Worm (Caenorhabditis elegans) whole organism, mixed stage, embryonic: ENCODE data around the gene srx-43.

Source experiments
- bed-3 ChIP-seq: fragments of 200-800 bp; sonication (Bioruptor generic); optimal IDR thresholded peaks from 3 replicates; lab custom pipeline; 2018; ENCODE audit warnings: mild to moderate bottlenecking, missing genetic modification characterization, moderate library complexity, missing compliant biosample characterization
- blmp-1 ChIP-seq: fragments of 150-350 bp; optimal IDR thresholded peaks from 2 replicates; lab custom pipeline; 2014; ENCODE audit warnings: missing biosample characterization, missing genetic modification characterization
- ceh-39 ChIP-seq: fragments of 150-350 bp; optimal IDR thresholded peaks from 2 replicates; lab custom pipeline; 2014; ENCODE audit warnings: missing biosample characterization, missing genetic modification characterization
- ceh-43 ChIP-seq: fragments of 200-800 bp; sonication (Bioruptor generic); optimal IDR thresholded peaks from 2 replicates; lab custom pipeline; 2018; ENCODE audit warnings: mild to moderate bottlenecking, missing genetic modification characterization, moderate library complexity, missing compliant biosample characterization
- ceh-83 ChIP-seq: fragments of 200-800 bp; sonication (Bioruptor generic); optimal IDR thresholded peaks from 2 replicates; lab custom pipeline; 2018; ENCODE audit warnings: mild to moderate bottlenecking, missing genetic modification characterization, missing compliant biosample characterization
- ces-1 ChIP-seq: fragments of 150-350 bp; optimal IDR thresholded peaks from 2 replicates; lab custom pipeline; 2014; ENCODE audit warnings: missing biosample characterization, missing genetic modification reagents, missing genetic modification characterization
- cnd-1 ChIP-seq: fragments of 200-800 bp; sonication (Bioruptor generic); optimal IDR thresholded peaks from 2 replicates; lab custom pipeline; 2018; ENCODE audit warnings: mild to moderate bottlenecking, missing genetic modification characterization, missing compliant biosample characterization
- drap-1 ChIP-seq: fragments of 200-800 bp; sonication (Bioruptor generic); optimal IDR thresholded peaks from 3 replicates; lab custom pipeline; 2018; ENCODE audit warnings: mild to moderate bottlenecking, missing genetic modification characterization, missing compliant biosample characterization
- elt-3 ChIP-seq: fragments of 150-350 bp; optimal IDR thresholded peaks from 2 replicates; lab custom pipeline; 2014; ENCODE audit warnings: missing biosample characterization, missing genetic modification characterization
- flh-1 ChIP-seq: fragments of 200-800 bp; sonication (Bioruptor generic); optimal IDR thresholded peaks from 2 replicates; lab custom pipeline; 2018; ENCODE audit warnings: mild to moderate bottlenecking, missing genetic modification characterization, moderate library complexity, missing compliant biosample characterization
- hlh-1 ChIP-seq: fragments of 150-350 bp; optimal IDR thresholded peaks from 2 replicates; lab custom pipeline; 2014; ENCODE audit warnings: missing biosample characterization, missing genetic modification reagents, missing genetic modification characterization
- lin-13 ChIP-seq: fragments of 150-350 bp; optimal IDR thresholded peaks from 2 replicates; lab custom pipeline; 2014; ENCODE audit warnings: missing biosample characterization, missing genetic modification characterization
- lin-32 ChIP-seq: fragments of 200-800 bp; sonication (Bioruptor generic); optimal IDR thresholded peaks from 2 replicates; lab custom pipeline; 2018; ENCODE audit warnings: mild to moderate bottlenecking, missing genetic modification characterization, missing compliant biosample characterization
- lsy-2 ChIP-seq: fragments of 150-350 bp; optimal IDR thresholded peaks from 2 replicates; lab custom pipeline; 2014; ENCODE audit warnings: missing biosample characterization, missing genetic modification characterization
- mab-5 ChIP-seq: fragments of 150-350 bp; optimal IDR thresholded peaks from 2 replicates; lab custom pipeline; 2014; ENCODE audit warnings: missing biosample characterization, missing genetic modification characterization
- mep-1 ChIP-seq: fragments of 150-350 bp; optimal IDR thresholded peaks from 2 replicates; lab custom pipeline; 2017; ENCODE audit warnings: missing biosample characterization, missing genetic modification reagents, missing genetic modification characterization, inconsistent platforms
- mls-2 ChIP-seq: sonication (generic microtip); optimal IDR thresholded peaks from 2 replicates; lab custom pipeline; 2016; ENCODE audit warnings: mild to moderate bottlenecking, missing genetic modification characterization, moderate library complexity, missing compliant biosample characterization
- nhr-12 ChIP-seq: fragments of 150-350 bp; optimal IDR thresholded peaks from 2 replicates; lab custom pipeline; 2014; ENCODE audit warnings: missing biosample characterization, missing genetic modification characterization
- nhr-2 ChIP-seq: fragments of 150-350 bp; optimal IDR thresholded peaks from 2 replicates; lab custom pipeline; 2014; ENCODE audit warnings: missing biosample characterization, missing genetic modification characterization
- nhr-237 ChIP-seq: fragments of 150-350 bp; optimal IDR thresholded peaks from 2 replicates; lab custom pipeline; 2014; ENCODE audit warnings: missing biosample characterization, missing genetic modification characterization
- nhr-28 ChIP-seq: fragments of 150-350 bp; optimal IDR thresholded peaks from 2 replicates; lab custom pipeline; 2014; ENCODE audit warnings: missing biosample characterization, missing genetic modification characterization
- nhr-76 ChIP-seq: sonication (generic microtip); optimal IDR thresholded peaks from 2 replicates; lab custom pipeline; 2017; ENCODE audit warnings: missing biosample characterization, missing genetic modification characterization
- pha-4 ChIP-seq: fragments of 150-350 bp; optimal IDR thresholded peaks from 2 replicates; lab custom pipeline; 2018; ENCODE audit warnings: missing biosample characterization, missing genetic modification reagents, missing genetic modification characterization
- sem-2 ChIP-seq: fragments of 200-800 bp; sonication (Bioruptor generic); optimal IDR thresholded peaks from 2 replicates; lab custom pipeline; 2018; ENCODE audit warnings: mild to moderate bottlenecking, missing genetic modification characterization, missing compliant biosample characterization
- snpc-4 ChIP-seq: fragments of 150-350 bp; optimal IDR thresholded peaks from 2 replicates; lab custom pipeline; 2014; ENCODE audit warnings: missing biosample characterization, missing genetic modification characterization
- tbx-8 ChIP-seq: fragments of 200-800 bp; sonication (Bioruptor generic); optimal IDR thresholded peaks from 2 replicates; lab custom pipeline; 2018; ENCODE audit warnings: mild to moderate bottlenecking, missing genetic modification characterization, moderate library complexity, missing compliant biosample characterization
- unc-120 ChIP-seq: sonication (generic microtip); optimal IDR thresholded peaks from 2 replicates; lab custom pipeline; 2017; ENCODE audit warnings: missing genetic modification characterization, missing compliant biosample characterization; ENCODE audit not compliant: poor library complexity, severe bottlenecking
- unc-39 ChIP-seq: fragments of 150-350 bp; optimal IDR thresholded peaks from 2 replicates; lab custom pipeline; 2014; ENCODE audit warnings: missing biosample characterization, missing genetic modification characterization
- unc-62 ChIP-seq: fragments of 150-350 bp; optimal IDR thresholded peaks from 2 replicates; lab custom pipeline; 2014; ENCODE audit warnings: missing biosample characterization, missing genetic modification reagents, missing genetic modification characterization
- zip-8 ChIP-seq: fragments of 150-350 bp; optimal IDR thresholded peaks from 2 replicates; lab custom pipeline; 2014; ENCODE audit warnings: missing biosample characterization, missing genetic modification characterization

srx-43 gene

DNA sequence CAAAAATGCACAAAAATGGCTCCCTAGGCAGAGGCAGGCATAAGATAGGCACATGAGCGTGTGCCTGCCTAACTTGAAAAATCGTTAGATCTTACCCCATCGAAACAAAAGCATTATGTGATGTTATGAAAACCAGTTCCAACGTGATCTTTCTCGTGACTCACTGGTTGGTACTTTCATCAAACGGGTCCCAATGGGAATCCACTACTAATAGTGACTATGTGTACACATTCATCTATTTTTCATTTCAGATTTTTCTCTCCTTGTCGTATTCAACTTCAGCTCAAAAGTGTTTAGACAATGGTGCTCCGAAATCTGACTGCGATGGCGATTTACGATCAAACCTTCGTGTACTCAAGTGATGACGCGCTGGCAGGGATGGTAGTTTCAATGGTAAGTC lies at the start of gene srx-43:
TSS of gene srx-43 (plus strand) at position 301 of the 400 bp plus-strand sequence.
- TF ChIP-seq bed-3 (GFP tag; lab: Kevin White, UChicago), result no peak
- TF ChIP-seq hlh-1, result no peak
- TF ChIP-seq mep-1 (tag; lab: Kevin White, UChicago), result no peak
- TF ChIP-seq ceh-83 (GFP tag; lab: Kevin White, UChicago), result no peak
- TF ChIP-seq mls-2 (tag; lab: Kevin White, UChicago), result no peak
- no peak for TF ChIP-seq ces-1
- TF ChIP-seq zip-8 (tag; lab: Kevin White, UChicago), result no peak
- no peak for TF ChIP-seq ceh-39 (tag; lab: Kevin White, UChicago)
- no peak for TF ChIP-seq tbx-8 (GFP tag; lab: Kevin White, UChicago)
- TF ChIP-seq drap-1, result no peak
- no peak for TF ChIP-seq snpc-4 (tag; lab: Kevin White, UChicago)
- no peak for TF ChIP-seq elt-3 (tag; lab: Kevin White, UChicago)
- TF ChIP-seq nhr-237, result no peak
- TF ChIP-seq flh-1 (GFP tag; lab: Kevin White, UChicago), result no peak
- TF ChIP-seq unc-62 (GFP tag; lab: Kevin White, UChicago), result no peak
- TF ChIP-seq blmp-1 (tag; lab: Kevin White, UChicago), result no peak

DNA sequence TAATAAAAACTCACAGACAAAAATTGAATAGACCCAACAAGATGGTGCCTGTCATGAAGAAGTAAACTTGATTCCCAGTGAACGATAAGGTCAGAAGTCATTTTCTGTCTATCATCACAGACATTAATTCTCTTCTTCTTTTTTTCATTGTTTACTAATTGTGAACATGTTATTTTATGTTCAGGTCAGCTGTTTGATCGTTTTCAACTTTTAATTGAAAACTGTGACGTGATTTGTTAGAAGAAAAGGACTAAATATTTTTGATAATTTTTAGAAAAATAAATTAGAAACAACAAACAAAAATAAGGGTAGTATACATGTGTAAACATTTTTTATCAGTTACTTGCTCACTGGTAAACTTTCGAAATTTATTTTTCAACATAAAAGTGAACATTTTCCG lies 48.1 kb upstream of the srx-43 start, which contains the start of gene F36G9.7:
TSS of gene F36G9.7 (minus strand) at position 101 of the 400 bp plus-strand sequence.
- TF ChIP-seq pha-4 (tag; lab: Kevin White, UChicago) (no peak), cnd-1 (tag; lab: Kevin White, UChicago) (no peak), snpc-4 (tag; lab: Kevin White, UChicago) (no peak), ceh-39 (tag; lab: Kevin White, UChicago) (no peak), sem-2 (no peak)

DNA sequence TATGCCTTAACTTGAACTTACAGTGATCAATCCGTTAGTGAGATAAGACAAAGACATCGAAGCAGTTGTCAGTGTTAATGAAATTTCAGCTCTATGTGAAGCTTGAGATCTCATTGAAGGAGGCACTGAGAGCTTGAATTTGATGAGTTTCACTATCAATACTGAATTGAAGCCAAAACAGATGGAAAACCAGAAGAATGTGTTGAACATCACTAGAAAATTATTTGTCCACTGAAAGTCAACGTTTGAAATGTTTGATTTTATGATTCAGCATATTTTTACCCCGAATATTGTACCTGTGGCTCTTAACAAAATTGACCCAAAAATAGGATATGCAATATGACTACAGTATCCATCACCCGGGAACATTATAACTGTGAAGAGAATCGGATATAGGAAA lies 47.0 kb upstream of the srx-43 start:
- TF ChIP-seq hlh-1 (no peak), lin-32 (GFP tag; lab: Kevin White, UChicago) (no peak), nhr-2 (no peak), flh-1 (GFP tag; lab: Kevin White, UChicago) (no peak), nhr-12 (no peak)

ce11 chrV:15972484-15972883 lies 45.3 kb upstream of the srx-43 start, which contains the start of gene sru-23:
Gene sru-23 (minus strand): TSS chrV:15972584.
- no peak for TF ChIP-seq snpc-4 (tag; lab: Kevin White, UChicago)
- TF ChIP-seq, all 35 proteins: peak for 0

ce11 chrV:15974836-15975235 lies 42.9 kb upstream of the srx-43 start, which contains the start of gene sru-22:
Gene sru-22 (minus strand): TSS chrV:15974936.
- TF ChIP-seq nhr-2, result no peak
- no peak for TF ChIP-seq tbx-8 (GFP tag; lab: Kevin White, UChicago)
- TF ChIP-seq flh-1 (GFP tag; lab: Kevin White, UChicago), result no peak
- TF ChIP-seq ceh-43, result no peak
- TF ChIP-seq nhr-76, result no peak
- TF ChIP-seq ceh-83 (GFP tag; lab: Kevin White, UChicago), result no peak
- TF ChIP-seq blmp-1 (tag; lab: Kevin White, UChicago), result no peak
- TF ChIP-seq mab-5 (tag; lab: Kevin White, UChicago), result no peak
- TF ChIP-seq sem-2, result no peak
- TF ChIP-seq lin-32 (GFP tag; lab: Kevin White, UChicago), result no peak
- TF ChIP-seq, all 35 proteins: peak for 0

ce11 chrV:15975845-15976244 lies 41.9 kb upstream of the srx-43 start, which contains the start of gene clec-232:
Gene clec-232 (plus strand): TSS chrV:15976145.
- TF ChIP-seq unc-62 (GFP tag; lab: Kevin White, UChicago) (no peak), ceh-43 (no peak), ceh-83 (GFP tag; lab: Kevin White, UChicago) (no peak), flh-1 (GFP tag; lab: Kevin White, UChicago) (no peak), unc-39 (tag; lab: Kevin White, UChicago) (no peak), nhr-28 (tag; lab: Kevin White, UChicago) (no peak), ces-1 (no peak), nhr-76 (no peak), unc-120 (tag; lab: Kevin White, UChicago) (no peak), lin-13 (no peak), lsy-2 (no peak)
